Worm (Caenorhabditis elegans) whole organism, L3 larva: ENCODE measurements around the gene srd-15.
A peak's percentile ranks its signal among the peaks of the same experiment; 100 is the strongest.

Source experiments
- R02D3.7 ChIP-seq: fragments of 150-350 bp; optimal IDR thresholded peaks from 2 replicates; lab custom pipeline; 2014; ENCODE audit warnings: missing biosample characterization, missing genetic modification characterization
- aly-2 ChIP-seq: fragments of 150-350 bp; optimal IDR thresholded peaks from 2 replicates; lab custom pipeline; 2014; ENCODE audit warnings: missing biosample characterization, missing genetic modification characterization
- ama-1 ChIP-seq: fragments of 150-350 bp; optimal IDR thresholded peaks from 2 replicates; lab custom pipeline; 2018
- ceh-16 ChIP-seq: sonication (generic microtip); optimal IDR thresholded peaks from 2 replicates; lab custom pipeline; 2017; ENCODE audit warnings: missing biosample characterization, missing genetic modification characterization
- ceh-28 ChIP-seq: fragments of 150-350 bp; optimal IDR thresholded peaks from 2 replicates; lab custom pipeline; 2014; ENCODE audit warnings: missing biosample characterization, missing genetic modification reagents, missing genetic modification characterization
- ceh-82 ChIP-seq: fragments of 150-350 bp; optimal IDR thresholded peaks from 2 replicates; lab custom pipeline; 2014; ENCODE audit warnings: missing biosample characterization, missing genetic modification characterization
- ceh-9 ChIP-seq: sonication (generic microtip); optimal IDR thresholded peaks from 2 replicates; lab custom pipeline; 2018; ENCODE audit warnings: missing biosample characterization, missing genetic modification characterization
- daf-12 ChIP-seq: fragments of 150-350 bp; optimal IDR thresholded peaks from 2 replicates; lab custom pipeline; 2014; ENCODE audit warnings: missing biosample characterization, missing genetic modification reagents, missing genetic modification characterization
- egl-27 ChIP-seq: sonication (generic microtip); optimal IDR thresholded peaks from 4 replicates; lab custom pipeline; 2017; ENCODE audit warnings: missing biosample characterization, missing genetic modification reagents, missing genetic modification characterization
- egl-5 ChIP-seq: fragments of 150-350 bp; optimal IDR thresholded peaks from 2 replicates; lab custom pipeline; 2017; ENCODE audit warnings: missing biosample characterization, missing genetic modification reagents, missing genetic modification characterization, inconsistent platforms
- elt-1 ChIP-seq: fragments of 150-350 bp; optimal IDR thresholded peaks from 2 replicates; lab custom pipeline; 2014; ENCODE audit warnings: missing biosample characterization, missing genetic modification characterization
- elt-2 ChIP-seq: sonication (generic microtip); optimal IDR thresholded peaks from 2 replicates; lab custom pipeline; 2016; ENCODE audit warnings: missing genetic modification reagents, mild to moderate bottlenecking, missing genetic modification characterization, missing compliant biosample characterization
- elt-3 ChIP-seq, 3 experiments: fragments of 150-350 bp in 1 of 3; sonication (generic microtip) in 2 of 3; optimal IDR thresholded peaks; 2 replicates in 2 of 3; 4 replicates in 1 of 3; lab custom pipeline; 2014 to 2017; ENCODE audit warnings: missing biosample characterization in 3 of 3, missing genetic modification characterization in 3 of 3
- eor-1 ChIP-seq, 2 experiments: fragments of 150-350 bp; optimal IDR thresholded peaks; 2 replicates each; lab custom pipeline; 2014 to 2018; ENCODE audit warnings: missing biosample characterization in 2 of 2, missing genetic modification characterization in 2 of 2
- fkh-10 ChIP-seq: sonication (generic microtip); optimal IDR thresholded peaks from 2 replicates; lab custom pipeline; 2017; ENCODE audit warnings: missing biosample characterization, missing genetic modification reagents, missing genetic modification characterization
- fos-1 ChIP-seq: fragments of 150-350 bp; optimal IDR thresholded peaks from 2 replicates; lab custom pipeline; 2014; ENCODE audit warnings: missing biosample characterization, missing genetic modification characterization
- jun-1 ChIP-seq: fragments of 150-350 bp; optimal IDR thresholded peaks from 2 replicates; lab custom pipeline; 2014; ENCODE audit warnings: missing biosample characterization, missing genetic modification reagents, missing genetic modification characterization
- lin-15B ChIP-seq: fragments of 150-350 bp; optimal IDR thresholded peaks from 2 replicates; lab custom pipeline; 2014; ENCODE audit warnings: missing biosample characterization, missing genetic modification characterization
- lin-39 ChIP-seq: fragments of 150-350 bp; optimal IDR thresholded peaks from 2 replicates; lab custom pipeline; 2018; ENCODE audit warnings: missing biosample characterization, missing genetic modification reagents, missing genetic modification characterization
- lsy-12 ChIP-seq: sonication (generic microtip); optimal IDR thresholded peaks from 2 replicates; lab custom pipeline; 2016; ENCODE audit warnings: mild to moderate bottlenecking, missing genetic modification characterization, missing compliant biosample characterization
- mml-1 ChIP-seq: fragments of 150-350 bp; sonication (generic microtip); optimal IDR thresholded peaks from 3 replicates; lab custom pipeline; 2014; ENCODE audit warnings: missing biosample characterization, missing genetic modification characterization
- nfya-1 ChIP-seq: sonication (generic microtip); optimal IDR thresholded peaks from 2 replicates; lab custom pipeline; 2017; ENCODE audit warnings: missing genetic modification characterization, mild to moderate bottlenecking, missing compliant biosample characterization, antibody characterized with exemption, moderate library complexity; ENCODE audit not compliant: insufficient read depth
- nhr-11 ChIP-seq: fragments of 150-350 bp; optimal IDR thresholded peaks from 2 replicates; lab custom pipeline; 2014; ENCODE audit warnings: missing biosample characterization, missing genetic modification characterization
- nhr-23 ChIP-seq: fragments of 150-350 bp; optimal IDR thresholded peaks from 2 replicates; lab custom pipeline; 2014; ENCODE audit warnings: missing biosample characterization, missing genetic modification reagents, missing genetic modification characterization
- nhr-25 ChIP-seq: sonication (generic microtip); optimal IDR thresholded peaks from 2 replicates; lab custom pipeline; 2017; ENCODE audit warnings: missing biosample characterization, missing genetic modification characterization
- nhr-67 ChIP-seq: fragments of 150-350 bp; optimal IDR thresholded peaks from 2 replicates; lab custom pipeline; 2014; ENCODE audit warnings: missing biosample characterization, missing genetic modification characterization
- pha-4 ChIP-seq: fragments of 150-350 bp; optimal IDR thresholded peaks from 2 replicates; lab custom pipeline; 2014; ENCODE audit warnings: missing biosample characterization, missing genetic modification reagents, missing genetic modification characterization
- pqm-1 ChIP-seq: fragments of 150-350 bp; optimal IDR thresholded peaks from 2 replicates; lab custom pipeline; 2017; ENCODE audit warnings: missing biosample characterization, missing genetic modification characterization, inconsistent platforms
- tbx-2 ChIP-seq: sonication (generic microtip); optimal IDR thresholded peaks from 2 replicates; lab custom pipeline; 2016; ENCODE audit warnings: mild to moderate bottlenecking, missing genetic modification characterization, missing compliant biosample characterization
- unc-39 ChIP-seq: sonication (generic microtip); optimal IDR thresholded peaks from 4 replicates; lab custom pipeline; 2017; ENCODE audit warnings: missing biosample characterization, missing genetic modification characterization
- ztf-11 ChIP-seq: fragments of 150-350 bp; optimal IDR thresholded peaks from 2 replicates; lab custom pipeline; 2014; ENCODE audit warnings: missing biosample characterization, missing genetic modification characterization
- ztf-4 ChIP-seq: fragments of 150-350 bp; optimal IDR thresholded peaks from 2 replicates; lab custom pipeline; 2014; ENCODE audit warnings: missing biosample characterization, missing genetic modification characterization

Gene srd-15

DNA sequence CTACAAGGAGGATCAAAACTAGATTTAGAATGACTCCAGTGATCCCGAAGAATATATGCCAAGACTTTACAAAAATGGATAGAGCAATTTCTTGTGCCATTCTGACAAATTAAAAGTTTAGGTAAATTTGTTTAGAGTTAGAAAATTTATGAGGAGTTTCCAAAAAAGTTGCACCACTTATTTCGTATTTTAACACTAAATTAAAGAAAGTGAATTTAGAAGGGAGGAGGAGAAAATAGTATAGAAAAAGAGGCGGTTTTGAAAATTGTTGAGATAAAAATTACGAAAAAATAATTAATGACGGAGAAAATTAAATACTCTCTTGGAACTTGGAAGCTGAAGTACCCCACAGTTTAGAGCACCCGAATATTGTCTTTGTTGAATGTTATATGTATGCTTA is at the start of gene srd-15:
srd-15 (minus strand) TSS at position 101 of the 400 bp plus-strand sequence.
- TF ChIP-seq egl-27 (tag; lab: Kevin White, UChicago) (no peak), nhr-25 (tag; lab: Kevin White, UChicago) (no peak), lin-15B (tag; lab: Kevin White, UChicago) (no peak), elt-3 (tag; optimal IDR thresholded peaks at IDR 0.05; lab: Kevin White, UChicago) (no peak)

DNA sequence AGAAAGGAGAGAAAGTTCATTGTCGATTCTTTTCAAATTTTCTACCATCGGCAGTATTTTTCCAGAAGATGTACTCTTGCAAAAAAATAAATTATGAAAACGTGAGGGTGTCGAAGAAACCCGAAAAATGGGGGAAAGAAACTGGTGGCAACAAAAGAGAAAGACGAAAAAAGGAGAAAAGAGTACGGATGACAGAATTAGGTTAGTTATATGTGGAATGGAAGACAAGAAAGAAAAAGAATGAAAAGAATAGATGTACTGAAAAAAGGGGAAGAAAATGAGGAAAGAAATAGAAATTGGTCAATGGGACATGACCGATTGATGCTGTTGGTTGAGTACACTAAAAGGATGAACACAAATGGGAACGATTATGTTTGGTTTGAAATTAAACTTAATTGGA is 49.5 kb upstream of the srd-15 start:
- TF ChIP-seq ceh-16 (tag; lab: Kevin White, UChicago), result no peak
- no peak for TF ChIP-seq ztf-11 (tag; lab: Kevin White, UChicago)
- TF ChIP-seq nhr-11, result no peak
- TF ChIP-seq unc-39 (tag; lab: Kevin White, UChicago), result no peak
- TF ChIP-seq daf-12 (tag; lab: Kevin White, UChicago), result no peak
- no peak for TF ChIP-seq elt-2 (tag; lab: Kevin White, UChicago)
- TF ChIP-seq egl-27 (tag; lab: Kevin White, UChicago), result no peak
- no peak for TF ChIP-seq fos-1
- no peak for TF ChIP-seq ama-1 (lab: Kevin White, UChicago)
- TF ChIP-seq pqm-1 (tag; lab: Kevin White, UChicago), result no peak
- TF ChIP-seq, all 47 proteins: peak for 0

DNA sequence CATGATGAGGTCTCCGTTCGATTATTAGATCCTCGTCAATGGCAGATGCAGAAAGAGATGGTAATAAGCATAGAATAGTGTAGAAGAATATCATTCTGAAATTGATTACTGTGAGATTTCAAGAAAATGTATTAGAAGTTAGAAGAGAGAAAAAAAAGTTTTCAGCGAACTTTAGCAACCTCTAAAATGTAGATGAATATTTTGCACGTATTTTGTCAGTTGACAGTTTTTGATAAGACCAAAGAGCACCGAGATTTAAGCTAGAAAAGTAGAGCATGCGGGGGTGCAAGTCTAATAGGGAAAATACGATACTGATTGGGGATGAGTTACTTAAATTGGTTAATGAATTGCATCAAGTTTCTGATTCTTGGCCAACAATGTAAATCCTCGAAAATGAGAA is 48.6 kb upstream of the srd-15 start, which contains the start of gene M03F8.6:
M03F8.6 (minus strand) TSS at position 101 of the 400 bp plus-strand sequence.
- TF ChIP-seq elt-3 (tag; optimal IDR thresholded peaks at IDR 0.05; lab: Kevin White, UChicago) (no peak), lin-39 (tag; lab: Kevin White, UChicago) (no peak), elt-1 (tag; lab: Kevin White, UChicago) (no peak), eor-1 (tag; optimal IDR thresholded peaks at IDR 0.05; lab: Kevin White, UChicago) (no peak), pqm-1 (tag; lab: Kevin White, UChicago) (no peak), mml-1 (no peak), lsy-12 (tag; lab: Kevin White, UChicago) (no peak), aly-2 (no peak), nhr-11 (no peak), fkh-10 (GFP tag; lab: Kevin White, UChicago) (no peak)

DNA sequence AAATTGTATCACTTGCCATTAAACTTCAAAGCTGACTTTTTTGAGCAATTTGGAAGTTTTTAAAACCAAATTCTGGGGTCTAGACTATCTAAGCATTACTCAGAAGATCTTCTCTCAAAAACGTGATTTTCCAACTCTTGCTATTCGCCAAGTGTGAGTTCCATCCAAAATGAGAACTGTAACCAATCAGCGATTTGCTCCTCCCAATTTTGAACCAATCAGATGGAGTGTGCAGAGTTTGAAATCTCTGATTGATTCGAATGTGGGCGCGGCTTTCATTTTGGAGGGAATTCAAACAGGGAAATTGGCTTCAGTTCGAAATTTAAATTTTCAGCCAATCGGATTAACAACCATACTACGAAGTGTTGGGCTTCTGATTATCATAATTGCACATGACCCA is 46.9 kb upstream of the srd-15 start:
- TF ChIP-seq tbx-2 (tag; lab: Kevin White, UChicago) (no peak), ceh-16 (tag; lab: Kevin White, UChicago) (no peak), egl-5 (tag; lab: Kevin White, UChicago) (no peak), ceh-9 (tag; lab: Kevin White, UChicago) (no peak), ceh-82 (tag; lab: Kevin White, UChicago) (no peak), nfya-1 (peak; percentile 88), fos-1 (no peak), elt-3 (tag; optimal IDR thresholded peaks at IDR 0.05; lab: Kevin White, UChicago) (no peak)
- TF ChIP-seq, all 47 proteins: peak for 1

DNA sequence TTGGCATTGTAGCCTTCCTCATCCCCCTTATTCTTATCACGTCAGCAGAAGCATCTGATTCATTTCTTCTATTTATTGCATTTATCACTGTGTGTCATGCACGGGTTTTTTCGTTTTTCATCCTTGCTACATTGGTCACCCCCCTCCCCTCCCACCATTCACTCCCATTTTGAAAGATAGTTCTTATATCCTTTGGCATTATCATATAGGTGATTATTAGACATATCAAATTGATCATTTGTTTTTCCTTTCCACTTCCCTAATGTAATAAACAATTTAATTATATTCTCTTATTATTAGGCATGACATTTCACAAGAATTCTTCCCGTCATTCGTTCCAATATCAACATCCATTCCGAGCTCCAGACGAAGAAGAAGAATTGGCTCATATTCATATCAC is 45.0 kb upstream of the srd-15 start, which contains the start of gene M03F8.1:
M03F8.1 (plus strand) TSS at position 301 of the 400 bp plus-strand sequence.
- TF ChIP-seq nhr-11, result no peak
- no peak for TF ChIP-seq ama-1 (lab: Kevin White, UChicago)
- no peak for TF ChIP-seq fos-1
- no peak for TF ChIP-seq nhr-67 (tag; lab: Kevin White, UChicago)
- no peak for TF ChIP-seq lin-39 (tag; lab: Kevin White, UChicago)
- TF ChIP-seq, all 47 proteins: peak for 0

DNA sequence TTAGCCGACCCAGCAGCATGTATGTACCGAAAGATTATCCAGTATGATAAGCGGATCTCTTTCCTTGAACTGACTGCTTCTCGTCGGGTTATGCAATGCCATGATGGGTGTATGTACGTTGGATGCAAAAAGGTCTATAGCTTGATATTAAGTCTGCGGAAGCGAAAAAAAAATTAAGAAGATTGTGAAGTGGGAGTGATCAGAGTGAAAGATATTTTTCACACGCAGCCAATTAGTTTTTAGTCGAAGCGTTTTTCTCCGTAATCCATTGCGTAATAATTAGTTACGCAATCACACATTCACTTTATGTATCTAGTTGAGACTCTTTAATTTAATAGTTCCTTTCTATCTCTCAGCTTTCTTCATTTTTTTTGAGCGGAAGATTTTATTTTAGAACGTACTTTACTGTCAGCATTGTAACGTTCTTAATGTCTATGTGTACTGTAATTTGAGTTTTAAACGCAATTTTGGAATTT is 43.6 kb upstream of the srd-15 start:
- TF ChIP-seq mml-1, result no peak
- no peak for TF ChIP-seq pha-4 (tag; lab: Kevin White, UChicago)
- no peak for TF ChIP-seq nhr-23
- TF ChIP-seq lin-39 (tag; lab: Kevin White, UChicago), result no peak
- peak; percentile 7 for TF ChIP-seq elt-1 (tag; lab: Kevin White, UChicago)
- TF ChIP-seq ceh-28 (tag; lab: Kevin White, UChicago), result no peak
- TF ChIP-seq, all 47 proteins: peak for 1

DNA sequence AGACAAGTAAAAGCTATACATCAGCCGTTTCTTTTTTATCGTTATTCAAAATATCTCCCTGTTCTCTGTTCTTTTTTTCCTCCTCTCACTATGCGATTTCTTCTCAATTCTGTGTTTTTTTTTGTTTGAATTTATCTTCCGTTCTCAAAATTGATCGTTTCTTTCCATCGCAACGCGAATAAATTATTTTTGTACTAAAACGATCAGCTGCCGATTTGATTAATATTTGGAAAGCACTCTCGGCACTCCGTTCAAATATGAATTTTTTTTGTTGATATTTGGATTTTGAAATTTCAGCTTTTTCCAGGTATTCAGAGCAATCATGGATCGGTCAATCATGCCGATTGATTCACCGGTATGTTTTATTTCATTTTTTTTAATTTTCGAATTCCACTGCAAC is 37.0 kb upstream of the srd-15 start, which contains the start of gene pst-1:
pst-1 (plus strand) TSS at position 301 of the 400 bp plus-strand sequence.
- TF ChIP-seq pha-4 (tag; lab: Kevin White, UChicago) (no peak), fkh-10 (GFP tag; lab: Kevin White, UChicago) (no peak), tbx-2 (tag; lab: Kevin White, UChicago) (no peak), ztf-4 (tag; lab: Kevin White, UChicago) (no peak), eor-1 (tag; optimal IDR thresholded peaks at IDR 0.05; lab: Kevin White, UChicago) (no peak), elt-2 (tag; lab: Kevin White, UChicago) (no peak), ceh-16 (tag; lab: Kevin White, UChicago) (no peak), R02D3.7 (tag; lab: Kevin White, UChicago) (no peak), ztf-11 (tag; lab: Kevin White, UChicago) (no peak), ceh-9 (tag; lab: Kevin White, UChicago) (no peak), jun-1 (tag; lab: Kevin White, UChicago) (no peak)
